Worm (Caenorhabditis elegans) whole organism, young adult: ENCODE results near the gene clc-20.

Experiments
- B0035.1 ChIP-seq: sonication (generic microtip); optimal IDR thresholded peaks from 2 replicates; lab custom pipeline; 2016; ENCODE audit warnings: missing genetic modification characterization, mild to moderate bottlenecking, missing compliant biosample characterization, missing genotype, missing genetic modification reagents
- F10E7.11 ChIP-seq: sonication (generic microtip); optimal IDR thresholded peaks from 2 replicates; lab custom pipeline; 2017; ENCODE audit warnings: mild to moderate bottlenecking, missing genetic modification characterization, moderate library complexity, missing compliant biosample characterization
- F33H1.4 ChIP-seq: fragments of 200-800 bp; sonication (Bioruptor generic); IDR thresholded peaks from 2 replicates; pipeline ENCODE4 v1.3.6; 2022; ENCODE audit warnings: missing genetic modification reagents, missing genetic modification characterization, missing compliant biosample characterization
- F39B2.1 ChIP-seq: fragments of 200-800 bp; sonication (Bioruptor generic); IDR thresholded peaks from 2 replicates; pipeline ENCODE4 v1.3.6; 2022; ENCODE audit warnings: missing genetic modification reagents, missing genetic modification characterization, missing compliant biosample characterization
- F57A8.1 ChIP-seq: fragments of 200-800 bp; sonication (Bioruptor generic); optimal IDR thresholded peaks from 2 replicates; lab custom pipeline; 2018; ENCODE audit warnings: mild to moderate bottlenecking, missing genetic modification characterization, moderate library complexity, missing compliant biosample characterization
- K11D2.4 ChIP-seq: fragments of 200-800 bp; sonication (Bioruptor generic); IDR thresholded peaks from 2 replicates; pipeline ENCODE4 v1.3.6; 2022; ENCODE audit warnings: missing genetic modification reagents, missing genetic modification characterization, missing compliant biosample characterization
- T07F8.4 ChIP-seq: sonication (generic microtip); optimal IDR thresholded peaks from 2 replicates; lab custom pipeline; 2016; ENCODE audit warnings: mild to moderate bottlenecking, missing genetic modification characterization, moderate library complexity, missing compliant biosample characterization
- Y53G8AR.9 ChIP-seq: fragments of 200-800 bp; sonication (Bioruptor generic); conservative IDR thresholded peaks from 2 replicates; pipeline ENCODE4 v1.3.6; 2022; ENCODE audit warnings: missing genetic modification reagents, missing genetic modification characterization, missing compliant biosample characterization
- akir-1 ChIP-seq: fragments of 200-800 bp; sonication (Bioruptor generic); optimal IDR thresholded peaks from 2 replicates; lab custom pipeline; 2018; ENCODE audit warnings: mild to moderate bottlenecking, missing genetic modification characterization, moderate library complexity, missing compliant biosample characterization
- aptf-3 ChIP-seq: fragments of 200-800 bp; sonication (Bioruptor generic); IDR thresholded peaks from 2 replicates; pipeline ENCODE4 v1.3.6; 2022; ENCODE audit warnings: missing genetic modification characterization, missing compliant biosample characterization
- ccch-3 ChIP-seq: fragments of 200-800 bp; sonication (Bioruptor generic); optimal IDR thresholded peaks from 2 replicates; lab custom pipeline; 2018; ENCODE audit warnings: mild to moderate bottlenecking, missing genetic modification characterization, missing compliant biosample characterization
- cebp-1 ChIP-seq, 2 experiments: fragments of 200-800 bp in 1 of 2; sonication (Bioruptor generic) in 1 of 2; sonication (generic microtip) in 1 of 2; IDR thresholded peaks in 1 of 2; optimal IDR thresholded peaks in 1 of 2; 2 replicates each; pipeline versions ENCODE4 v1.3.6 to Lab custom; 2017 to 2022; ENCODE audit warnings: missing compliant biosample characterization in 2 of 2, missing genetic modification characterization in 2 of 2, mild to moderate bottlenecking in 1 of 2, missing genetic modification reagents in 1 of 2, moderate library complexity in 1 of 2
- cebp-2 ChIP-seq: fragments of 200-800 bp; sonication (Bioruptor generic); IDR thresholded peaks from 2 replicates; pipeline ENCODE4 v1.3.6; 2022; ENCODE audit warnings: missing genetic modification characterization, missing compliant biosample characterization
- ceh-100 ChIP-seq: fragments of 200-800 bp; sonication (Bioruptor generic); IDR thresholded peaks from 2 replicates; pipeline ENCODE4 v1.3.6; 2022; ENCODE audit warnings: missing genetic modification reagents, missing genetic modification characterization, missing compliant biosample characterization
- ceh-27 ChIP-seq: fragments of 200-800 bp; sonication (Bioruptor generic); optimal IDR thresholded peaks from 2 replicates; lab custom pipeline; 2018; ENCODE audit warnings: mild to moderate bottlenecking, missing genetic modification characterization, moderate library complexity, missing compliant biosample characterization
- ceh-91 ChIP-seq: fragments of 200-800 bp; sonication (Bioruptor generic); IDR thresholded peaks from 2 replicates; pipeline ENCODE4 v1.3.6; 2022; ENCODE audit warnings: missing genetic modification reagents, missing genetic modification characterization, missing compliant biosample characterization
- egl-18 ChIP-seq: fragments of 200-800 bp; sonication (Bioruptor generic); IDR thresholded peaks from 2 replicates; pipeline ENCODE4 v1.3.6; 2022; ENCODE audit warnings: missing genetic modification reagents, missing genetic modification characterization, missing compliant biosample characterization
- ets-4 ChIP-seq: fragments of 200-800 bp; sonication (Bioruptor generic); optimal IDR thresholded peaks from 2 replicates; lab custom pipeline; 2018; ENCODE audit warnings: mild to moderate bottlenecking, missing genetic modification characterization, missing compliant biosample characterization
- hlh-12 ChIP-seq: sonication (generic microtip); optimal IDR thresholded peaks from 2 replicates; lab custom pipeline; 2016; ENCODE audit warnings: missing genetic modification characterization, missing compliant biosample characterization
- hlh-26 ChIP-seq: fragments of 200-800 bp; sonication (Bioruptor generic); conservative IDR thresholded peaks from 2 replicates; pipeline ENCODE4 v1.3.6; 2022; ENCODE audit warnings: missing genetic modification reagents, missing genetic modification characterization, missing compliant biosample characterization
- hrde-1 ChIP-seq: sonication (generic microtip); optimal IDR thresholded peaks from 2 replicates; lab custom pipeline; 2016; ENCODE audit warnings: missing genetic modification characterization, mild to moderate bottlenecking, missing compliant biosample characterization, moderate library complexity, missing genotype, missing genetic modification reagents, borderline replicate concordance
- lag-1 ChIP-seq: fragments of 200-800 bp; sonication (Bioruptor generic); IDR thresholded peaks from 2 replicates; pipeline ENCODE4 v1.3.6; 2022; ENCODE audit warnings: missing genetic modification reagents, missing genetic modification characterization, missing compliant biosample characterization
- lin-35 ChIP-seq, 3 experiments: fragments of 150-350 bp in 2 of 3; sonication (generic microtip) in 1 of 3; optimal IDR thresholded peaks; 2 replicates each; lab custom pipeline; 2014 to 2018; ENCODE audit warnings: missing biosample characterization in 3 of 3, missing genetic modification characterization in 3 of 3, missing genetic modification reagents in 3 of 3
- lin-54 ChIP-seq: fragments of 200-800 bp; sonication (Bioruptor generic); optimal IDR thresholded peaks from 2 replicates; lab custom pipeline; 2018; ENCODE audit warnings: mild to moderate bottlenecking, missing genetic modification characterization, missing compliant biosample characterization
- nfya-1 ChIP-seq: sonication (generic microtip); optimal IDR thresholded peaks from 2 replicates; lab custom pipeline; 2017; ENCODE audit warnings: antibody characterized with exemption, missing compliant biosample characterization, missing genetic modification characterization, borderline replicate concordance; ENCODE audit not compliant: insufficient read depth
- nfya-2 ChIP-seq: fragments of 200-800 bp; sonication (Bioruptor generic); IDR thresholded peaks from 2 replicates; pipeline ENCODE4 v1.3.6; 2022; ENCODE audit warnings: missing genetic modification reagents, missing genetic modification characterization, missing compliant biosample characterization
- nfyb-1 ChIP-seq: fragments of 200-800 bp; sonication (Bioruptor generic); IDR thresholded peaks from 2 replicates; pipeline ENCODE4 v1.3.6; 2022; ENCODE audit warnings: missing genetic modification reagents, missing genetic modification characterization, missing compliant biosample characterization
- nhr-179 ChIP-seq: sonication (generic microtip); optimal IDR thresholded peaks from 2 replicates; lab custom pipeline; 2016; ENCODE audit warnings: mild to moderate bottlenecking, missing genetic modification characterization, missing compliant biosample characterization
- nhr-80 ChIP-seq: sonication (generic microtip); optimal IDR thresholded peaks from 2 replicates; lab custom pipeline; 2016; ENCODE audit warnings: missing genetic modification characterization, missing compliant biosample characterization
- pbrm-1 ChIP-seq: fragments of 200-800 bp; sonication (Bioruptor generic); IDR thresholded peaks from 2 replicates; pipeline ENCODE4 v1.3.6; 2022; ENCODE audit warnings: missing genetic modification reagents, missing genetic modification characterization, missing compliant biosample characterization
- pha-4 ChIP-seq: fragments of 150-350 bp; sonication (generic microtip); optimal IDR thresholded peaks from 2 replicates; lab custom pipeline; 2014; ENCODE audit warnings: missing biosample characterization, missing genetic modification reagents, missing genetic modification characterization
- repo-1 ChIP-seq: sonication (generic microtip); optimal IDR thresholded peaks from 2 replicates; lab custom pipeline; 2017; ENCODE audit warnings: mild to moderate bottlenecking, missing genetic modification characterization, missing compliant biosample characterization
- sea-2 ChIP-seq: fragments of 200-800 bp; sonication (Bioruptor generic); IDR thresholded peaks from 2 replicates; pipeline ENCODE4 v1.3.6; 2022; ENCODE audit warnings: missing genetic modification characterization, missing compliant biosample characterization
- snpc-3.4 ChIP-seq: sonication (generic microtip); optimal IDR thresholded peaks from 2 replicates; lab custom pipeline; 2017; ENCODE audit warnings: missing genetic modification characterization, mild to moderate bottlenecking, missing compliant biosample characterization, antibody characterized with exemption, moderate library complexity, missing genotype, missing genetic modification reagents
- snpc-4 ChIP-seq, 5 experiments: fragments of 150-350 bp in 1 of 5; sonication (generic microtip) in 4 of 5; optimal IDR thresholded peaks; 2 replicates each; lab custom pipeline; 2014 to 2018; ENCODE audit warnings: missing genetic modification characterization in 5 of 5, missing biosample characterization in 3 of 5, antibody characterized with exemption in 2 of 5, mild to moderate bottlenecking in 2 of 5, missing compliant biosample characterization in 2 of 5, missing genotype in 2 of 5, moderate library complexity in 2 of 5, missing genetic modification reagents in 1 of 5
- unc-62 ChIP-seq: fragments of 150-350 bp; optimal IDR thresholded peaks from 2 replicates; lab custom pipeline; 2014; ENCODE audit warnings: missing biosample characterization, missing genetic modification reagents, missing genetic modification characterization
- ztf-6 ChIP-seq: fragments of 200-800 bp; sonication (Bioruptor generic); IDR thresholded peaks from 2 replicates; pipeline ENCODE4 v1.3.6; 2022; ENCODE audit warnings: missing genetic modification reagents, missing genetic modification characterization, missing compliant biosample characterization

The clc-20 gene

ce11 chrIII:835713-836278 lies 36.6 kb upstream of the clc-20 start (continued):
- TF ChIP-seq snpc-4 (GFP tag; optimal IDR thresholded peaks at IDR 0.05; lab: Kevin White, UChicago) (no peak), snpc-4 (tag; optimal IDR thresholded peaks at IDR 0.05; lab: Kevin White, UChicago) (peak in 2 of 4 experiments; percentile 27 to 48), snpc-3.4 (tag; lab: Kevin White, UChicago) (no peak), nhr-80 (tag; lab: Kevin White, UChicago) (peak; percentile 31), pbrm-1 (peak; percentile 96), nfya-1 (no peak), cebp-1 (GFP tag; IDR thresholded peaks at IDR 0.05; lab: Robert Waterston, UW) (peak; percentile 83), cebp-1 (tag; optimal IDR thresholded peaks at IDR 0.05; lab: Kevin White, UChicago) (peak; percentile 93), Y53G8AR.9 (GFP tag; lab: Robert Waterston, UW) (peak; percentile 99), aptf-3 (GFP tag; lab: Robert Waterston, UW) (peak; percentile 96), nfyb-1 (GFP tag; lab: Robert Waterston, UW) (peak; percentile 99)

ce11 chrIII:839491-839890 lies 32.9 kb upstream of the clc-20 start, which contains the start of gene dos-3:
Gene dos-3, minus strand, starts transcription at chrIII:839591.
- TF ChIP-seq akir-1 (GFP tag; lab: Kevin White, UChicago) (no peak), B0035.1 (tag; lab: Kevin White, UChicago) (no peak), unc-62 (GFP tag; lab: Kevin White, UChicago) (no peak), F33H1.4 (GFP tag; lab: Robert Waterston, UW) (no peak), sea-2 (GFP tag; lab: Robert Waterston, UW) (no peak), F57A8.1 (no peak), egl-18 (GFP tag; lab: Robert Waterston, UW) (no peak), lin-35 (GFP tag; optimal IDR thresholded peaks at IDR 0.05; lab: Kevin White, UChicago) (no peak), hlh-12 (tag; lab: Kevin White, UChicago) (no peak), nhr-179 (tag; lab: Kevin White, UChicago) (no peak), nfya-2 (no peak), repo-1 (tag; lab: Kevin White, UChicago) (no peak), ets-4 (GFP tag; lab: Kevin White, UChicago) (no peak)
- TF ChIP-seq, all 124 proteins: peak for 0

- no peak for TF ChIP-seq ceh-91 (GFP tag; lab: Robert Waterston, UW)
- TF ChIP-seq ccch-3: no peak
- TF ChIP-seq pha-4 (tag; lab: Kevin White, UChicago): no peak
- no peak for TF ChIP-seq cebp-2 (GFP tag; lab: Robert Waterston, UW)
- no peak for TF ChIP-seq lin-54 (GFP tag; lab: Kevin White, UChicago)
- no peak for TF ChIP-seq T07F8.4 (tag; lab: Kevin White, UChicago)
- no peak for TF ChIP-seq hlh-12 (tag; lab: Kevin White, UChicago)
- TF ChIP-seq akir-1 (GFP tag; lab: Kevin White, UChicago): no peak
- no peak for TF ChIP-seq hrde-1 (tag; lab: Kevin White, UChicago)
- no peak for TF ChIP-seq F39B2.1 (GFP tag; lab: Robert Waterston, UW)
- TF ChIP-seq K11D2.4 (GFP tag; lab: Robert Waterston, UW): no peak
- no peak for TF ChIP-seq lag-1 (GFP tag; lab: Robert Waterston, UW)
- TF ChIP-seq sea-2 (GFP tag; lab: Robert Waterston, UW): no peak
- no peak for TF ChIP-seq hlh-26 (GFP tag; lab: Robert Waterston, UW)
- TF ChIP-seq ztf-6 (GFP tag; lab: Robert Waterston, UW): no peak
- no peak for TF ChIP-seq ceh-27 (GFP tag; lab: Kevin White, UChicago)
- no peak for TF ChIP-seq F10E7.11 (tag; lab: Kevin White, UChicago)
- TF ChIP-seq ceh-100: no peak
Measured at ce11 chrIII:841177-841576, 31.2 kb upstream of the clc-20 start, which contains the start of gene K02F3.9. Gene K02F3.9, minus strand, starts transcription at chrIII:841366.
